Fruit fly (Drosophila melanogaster): ENCODE data around the gene CG13720.

CG13720 gene

DNA sequence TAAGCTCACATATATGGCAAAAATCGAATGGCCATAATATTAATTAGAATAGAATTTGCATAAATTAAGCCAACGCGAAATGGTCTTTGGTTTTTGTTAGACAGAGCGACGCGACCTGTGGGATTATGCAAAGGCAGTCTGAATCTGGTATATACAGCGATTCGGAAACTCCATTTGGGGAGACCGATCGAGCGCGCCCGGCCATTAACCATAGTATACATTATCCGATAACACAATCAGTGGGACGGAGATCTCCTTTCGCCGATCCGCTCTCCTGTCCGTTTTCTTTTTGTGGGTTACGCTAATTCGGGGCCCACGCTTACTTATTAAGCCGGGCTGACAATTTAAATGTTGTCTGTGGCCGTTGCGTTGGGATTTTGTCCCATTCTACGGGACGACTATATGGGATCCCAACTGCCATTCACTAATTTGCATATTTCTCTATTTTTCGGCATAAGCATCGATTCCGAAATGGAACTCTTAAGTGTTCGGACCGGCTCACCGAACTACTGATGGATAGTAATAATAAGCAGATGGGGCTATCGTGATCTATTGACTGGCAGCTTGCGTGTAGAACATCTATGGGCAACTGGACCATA is 22.5 kb downstream of the CG13720 start:
- TF ChIP-seq noc (tag; optimal IDR thresholded peaks at IDR 0.05): no peak

DNA sequence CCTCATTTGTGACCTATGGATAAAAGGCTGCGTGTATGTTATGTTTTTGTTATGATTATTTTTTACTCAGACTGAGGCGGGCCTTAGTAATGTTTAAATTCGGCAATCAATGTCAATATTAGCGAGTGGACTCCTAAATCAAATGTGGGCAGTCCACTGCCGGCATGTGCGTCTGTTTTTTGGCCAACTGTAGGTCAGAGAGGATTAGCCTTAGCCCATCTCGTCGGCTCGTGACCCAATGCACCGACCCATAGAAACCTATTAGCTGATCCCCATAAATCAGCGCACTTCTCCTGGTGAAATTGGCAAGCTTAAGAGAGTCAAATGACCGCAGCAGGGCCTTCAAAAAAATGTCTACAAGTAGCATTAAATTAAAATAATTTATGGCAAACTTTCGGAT is 24.6 kb downstream of the CG13720 start:
- TF ChIP-seq noc (tag; optimal IDR thresholded peaks at IDR 0.05): no peak

DNA sequence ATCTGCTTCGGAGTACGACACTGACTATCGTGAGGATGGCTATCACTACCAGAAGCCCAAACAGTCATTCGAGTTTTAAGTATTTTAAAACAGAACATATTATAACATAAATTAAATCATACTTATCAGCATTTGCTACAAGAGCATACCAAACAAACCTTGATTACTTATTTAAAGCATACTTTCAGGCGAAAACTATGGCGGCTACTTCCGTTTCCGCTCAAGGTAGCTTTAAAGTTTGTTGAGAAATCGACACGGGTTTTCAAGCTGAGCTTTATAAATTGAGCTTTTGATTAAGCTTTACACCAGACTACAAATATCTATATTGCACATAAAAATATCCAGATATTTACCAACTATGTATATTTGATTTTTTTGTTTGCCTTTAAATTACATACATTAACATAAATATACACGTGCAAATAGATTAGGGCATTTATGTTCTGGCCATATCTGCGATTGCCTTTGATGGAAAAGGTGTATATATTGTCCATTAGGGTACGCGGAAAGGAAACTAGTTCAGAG is 25.3 kb downstream of the CG13720 start:
- TF ChIP-seq noc (tag; optimal IDR thresholded peaks at IDR 0.05): peak; percentile 43

DNA sequence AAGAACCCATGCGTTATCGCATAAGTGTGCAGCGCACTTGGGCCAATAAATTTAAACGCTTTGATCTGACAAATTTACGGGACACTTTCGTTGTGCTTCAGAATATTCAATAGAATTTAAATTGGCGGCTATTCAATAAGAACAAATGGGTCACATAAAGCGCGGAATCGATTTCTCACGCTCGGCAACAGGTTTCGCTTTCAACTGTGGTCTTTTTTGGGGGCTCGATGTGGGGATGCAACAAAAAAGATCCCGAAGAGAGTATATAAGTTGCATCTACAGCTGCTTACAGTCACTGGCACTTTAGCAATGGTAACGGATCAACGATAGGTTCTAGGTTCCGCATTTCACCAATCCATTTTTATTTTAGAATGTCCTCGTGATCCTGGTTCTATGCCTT is 27.5 kb downstream of the CG13720 start, which contains the start of gene CG11349:
CG11349 (plus strand) TSS at position 301 of the 400 bp plus-strand sequence.
- no peak for TF ChIP-seq noc (tag; optimal IDR thresholded peaks at IDR 0.05)

DNA sequence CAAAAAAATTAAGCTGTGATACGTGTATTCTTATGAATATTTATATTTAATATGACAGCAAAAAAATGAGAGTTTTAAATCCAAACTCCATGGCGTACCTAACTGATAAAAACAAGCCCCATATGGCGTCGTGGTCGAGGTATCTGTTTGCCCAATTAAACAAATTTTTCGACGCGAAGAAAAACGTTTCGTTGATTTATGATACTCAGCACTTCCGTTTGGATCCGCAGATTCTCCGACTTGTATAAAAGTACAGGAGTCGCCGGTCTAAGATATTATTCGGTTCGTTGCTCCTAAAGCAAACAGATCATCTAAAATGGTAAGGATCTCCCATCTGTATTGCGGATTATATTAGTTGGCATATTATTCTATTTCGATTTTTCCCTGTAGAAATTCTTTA is 28.9 kb downstream of the CG13720 start, which contains the start of gene CG32248:
CG32248 (plus strand) TSS at position 301 of the 400 bp plus-strand sequence.
- TF ChIP-seq noc (tag; optimal IDR thresholded peaks at IDR 0.05): no peak

DNA sequence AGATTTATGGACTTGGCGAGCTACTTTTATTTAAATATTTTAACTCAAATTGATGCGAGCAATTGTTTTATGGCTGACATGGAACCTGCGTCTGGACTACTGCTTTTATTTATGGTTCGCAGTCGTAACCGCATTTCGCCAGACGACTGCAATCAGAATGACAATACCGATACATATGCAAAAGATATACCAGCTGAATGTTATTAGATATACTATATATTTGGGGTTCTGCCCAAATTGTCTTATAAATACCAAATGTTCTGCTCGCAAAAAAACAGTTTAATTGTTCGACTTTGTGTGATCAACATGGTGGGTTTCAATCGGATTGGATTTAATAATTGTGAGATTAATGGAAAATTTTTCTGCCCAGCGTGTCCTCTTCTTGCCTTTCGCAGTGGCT is 30.6 kb downstream of the CG13720 start, which contains the start of gene CG32249:
CG32249 (plus strand) TSS at position 301 of the 400 bp plus-strand sequence.
- no peak for TF ChIP-seq noc (tag; optimal IDR thresholded peaks at IDR 0.05)

DNA sequence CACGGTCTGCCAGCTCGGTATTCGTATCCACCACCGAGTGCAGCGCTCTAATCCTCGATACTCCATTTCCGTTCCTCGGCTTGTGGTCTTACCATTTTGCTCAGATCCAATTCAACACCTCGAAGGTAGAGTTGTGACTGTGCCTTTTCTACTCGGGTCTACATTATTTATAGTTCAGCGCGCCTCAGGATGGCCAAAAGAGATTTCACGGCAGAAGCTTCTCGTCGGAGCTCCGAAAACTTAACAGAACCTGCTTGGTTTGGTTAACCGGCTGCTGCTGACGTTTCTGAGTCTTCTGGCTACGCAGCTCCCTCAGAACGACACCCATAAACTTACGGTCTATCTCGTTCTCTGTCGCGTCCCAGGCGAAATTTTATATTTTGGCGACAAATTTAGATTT is 33.8 kb downstream of the CG13720 start, which contains the start of gene CG32241:
CG32241 (minus strand) TSS at position 101 of the 400 bp plus-strand sequence.
- no peak for TF ChIP-seq noc (tag; optimal IDR thresholded peaks at IDR 0.05)

DNA sequence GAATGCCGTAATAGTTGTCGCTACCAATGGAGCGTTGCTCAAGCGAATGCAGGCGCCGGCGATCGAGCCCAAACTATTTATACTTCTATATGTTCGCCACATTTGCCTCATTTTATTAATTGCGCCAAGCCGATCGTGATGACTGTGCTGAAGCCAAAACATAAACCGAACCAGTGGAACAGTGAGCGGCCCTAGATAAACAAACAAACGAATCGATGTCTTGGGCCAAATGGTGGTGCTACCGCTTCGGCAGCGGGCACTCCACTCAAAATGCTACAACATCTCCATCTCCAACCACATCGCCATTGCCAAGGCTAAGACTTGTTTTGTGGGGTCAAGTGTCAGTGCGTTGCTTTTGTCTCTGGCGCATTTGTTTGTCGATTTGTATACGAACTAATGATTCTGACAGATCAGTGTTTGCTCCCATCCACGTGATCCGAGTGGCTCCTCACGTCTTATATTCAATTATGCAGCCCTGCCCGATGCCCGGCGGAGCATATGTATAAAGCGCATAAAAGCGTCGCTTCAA is 36.5 kb downstream of the CG13720 start, which contains the start of gene CG15024:
CG15024 (minus strand) TSS at position 51 of the 529 bp plus-strand sequence.
- TF ChIP-seq noc (tag; optimal IDR thresholded peaks at IDR 0.05): no peak

DNA sequence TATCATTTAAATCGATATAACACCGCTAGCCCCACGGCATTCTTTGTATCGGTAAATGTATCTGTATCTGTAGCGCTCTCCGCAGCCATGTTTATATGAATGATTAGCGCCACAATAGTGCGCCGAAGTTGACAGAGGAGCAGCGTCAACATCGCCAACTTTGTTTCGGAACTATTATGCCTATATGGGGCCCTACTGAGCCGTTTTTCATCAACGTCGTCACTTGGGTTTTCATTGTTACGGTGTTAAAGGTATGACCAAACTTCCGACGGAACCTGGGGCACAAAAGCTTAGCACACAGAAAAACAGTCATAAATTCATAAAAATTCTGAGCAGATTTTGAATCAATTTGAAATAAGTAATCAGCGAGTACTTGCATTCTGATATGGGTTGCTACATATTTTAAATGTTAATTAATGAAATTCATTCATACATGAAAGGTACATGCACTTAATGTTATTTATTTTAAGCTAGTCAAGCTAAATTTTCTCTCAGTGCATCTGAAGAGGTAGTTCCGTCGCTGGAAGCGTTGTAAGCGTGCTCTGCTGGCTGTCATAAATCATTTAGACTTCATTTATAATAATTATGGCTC is 38.8 kb downstream of the CG13720 start, which contains the start of gene CG15023:
CG15023 (minus strand) TSS at position 51 of the 592 bp plus-strand sequence.
- TF ChIP-seq noc (tag; optimal IDR thresholded peaks at IDR 0.05): no peak

DNA sequence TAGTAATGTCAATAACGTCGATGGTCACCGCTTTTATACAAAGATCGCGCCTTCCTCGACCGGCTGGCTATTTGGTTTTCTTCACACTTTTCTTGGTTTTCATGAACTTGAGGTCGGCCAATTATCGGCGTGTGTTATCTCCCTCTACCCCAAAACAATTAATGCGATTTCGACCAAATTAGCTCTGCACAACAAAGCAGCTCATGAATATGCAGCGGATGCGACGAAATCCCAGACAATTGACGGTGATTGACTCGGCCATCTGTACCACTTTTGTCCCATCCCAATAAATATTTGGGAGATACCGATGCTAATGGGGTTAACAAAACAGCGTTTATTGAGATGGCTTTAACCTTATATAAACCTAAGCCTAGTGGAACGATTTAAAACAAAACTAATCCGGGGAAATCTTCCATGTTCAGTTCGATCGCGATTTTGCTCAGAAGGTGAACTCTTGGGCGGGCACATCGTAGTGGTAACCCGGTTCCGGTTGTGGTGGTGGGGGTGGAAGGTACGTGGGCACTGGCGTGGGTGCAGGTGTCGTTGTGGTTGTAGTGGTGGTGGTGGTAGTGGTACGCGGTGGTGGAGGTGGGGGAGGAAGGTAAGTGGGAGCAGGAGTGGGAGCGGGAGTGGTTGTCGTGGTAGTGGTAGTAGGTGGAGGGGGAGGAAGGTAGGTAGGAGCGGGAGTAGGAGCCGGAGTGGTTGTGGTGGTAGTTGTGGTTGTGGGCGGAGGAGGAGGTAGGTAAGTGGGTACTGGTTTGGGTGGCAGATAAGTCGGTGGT is 39.8 kb downstream of the CG13720 start, which contains the start of gene CG15022:
CG15022 (minus strand) TSS at position 11 of the 782 bp plus-strand sequence.
- TF ChIP-seq noc (tag; optimal IDR thresholded peaks at IDR 0.05): no peak

DNA sequence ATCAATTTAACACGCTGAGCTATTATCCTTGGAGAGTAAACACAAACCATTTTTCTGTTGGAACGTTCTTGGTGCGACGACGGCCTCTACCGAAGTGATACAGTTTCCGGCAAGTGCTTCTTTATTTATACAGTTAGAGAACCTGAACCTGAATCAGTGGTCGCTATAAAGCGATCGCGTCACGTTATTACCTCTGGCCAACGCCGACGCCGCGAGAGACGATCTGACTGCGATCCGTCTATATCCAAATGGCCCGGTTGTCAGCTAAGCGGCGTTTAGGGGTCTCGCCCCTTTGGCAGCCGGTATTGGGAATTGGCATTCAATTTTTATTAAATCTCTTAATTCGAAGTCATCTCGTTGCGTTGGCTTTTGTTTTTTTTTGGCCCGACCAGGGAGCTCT is 42.2 kb downstream of the CG13720 start, which contains the start of gene CG11345:
CG11345 (minus strand) TSS at position 101 of the 400 bp plus-strand sequence.
- no peak for TF ChIP-seq noc (tag; optimal IDR thresholded peaks at IDR 0.05)

All from whole organism, larva.